Fruit fly (Drosophila melanogaster): ENCODE data around the gene CG9265.

CG9265 gene

DNA sequence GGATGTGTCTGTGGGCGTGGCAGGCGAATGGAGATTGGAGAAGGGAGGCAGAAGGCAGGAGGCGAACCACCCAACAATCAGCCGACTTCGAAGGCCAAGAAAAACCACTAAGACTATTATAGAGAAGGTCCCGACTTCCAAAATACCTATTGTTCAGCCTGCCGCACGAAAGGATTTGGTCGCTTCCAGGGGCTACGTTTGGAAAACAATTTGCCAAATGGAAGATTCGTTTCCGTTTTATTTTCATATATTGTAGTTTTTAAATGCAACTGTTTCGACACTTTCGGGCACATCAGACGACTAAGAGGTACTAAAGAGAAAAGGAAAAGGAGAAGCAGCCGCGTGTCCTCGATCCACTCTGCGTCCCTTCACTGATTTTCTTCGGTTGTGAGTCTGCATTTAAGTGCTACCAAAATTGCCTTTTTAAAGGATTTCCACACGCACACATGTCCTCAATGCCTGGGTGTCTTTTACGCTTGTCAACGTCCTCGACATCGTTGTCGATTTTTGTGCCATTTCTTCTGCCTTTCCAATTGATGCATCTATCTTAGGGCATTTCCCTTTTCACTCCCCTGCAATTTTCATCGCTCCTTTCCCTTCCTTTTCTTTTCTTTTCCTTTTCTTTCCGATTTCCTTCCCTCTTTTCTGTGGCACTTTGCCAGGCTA is 35.5 kb downstream of the CG9265 start:
- TF ChIP-seq usp (GFP tag; optimal IDR thresholded peaks at IDR 0.05): no peak
- TF ChIP-seq psq (optimal IDR thresholded peaks at IDR 0.05): no peak

- TF ChIP-seq CG8478 (optimal IDR thresholded peaks at IDR 0.05) (no peak), pan (optimal IDR thresholded peaks at IDR 0.05) (no peak), psq (optimal IDR thresholded peaks at IDR 0.05) (no peak), EcR (GFP tag; optimal IDR thresholded peaks at IDR 0.05) (no peak), Dll (optimal IDR thresholded peaks at IDR 0.05) (no peak), usp (GFP tag; optimal IDR thresholded peaks at IDR 0.05) (no peak)
Measured at dm6 chr2L:21034388-21034787, 36.9 kb downstream of the CG9265 start.

DNA sequence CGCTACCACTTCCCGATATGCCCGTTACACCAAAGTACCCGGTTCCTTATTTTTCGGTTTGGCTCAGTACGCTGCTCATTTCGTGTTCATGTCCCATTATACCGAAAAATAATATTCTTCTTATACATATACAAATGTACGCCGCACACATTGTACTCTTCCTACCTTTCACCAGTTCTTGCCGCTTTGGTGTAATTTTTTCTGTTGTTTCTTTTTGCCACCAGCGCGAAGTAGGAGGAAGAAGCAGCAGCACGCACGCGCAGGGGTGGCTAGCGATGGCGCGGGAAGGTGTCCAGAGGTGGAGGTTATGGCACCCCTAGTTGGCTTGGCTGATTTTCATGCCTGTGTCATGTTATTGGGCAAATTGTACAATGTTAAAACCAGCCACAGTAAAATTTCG is 38.0 kb downstream of the CG9265 start:
- no peak for TF ChIP-seq CG8478 (optimal IDR thresholded peaks at IDR 0.05)

dm6 chr2L:21030235-21030634 is 41.1 kb downstream of the CG9265 start:
- TF ChIP-seq pan (optimal IDR thresholded peaks at IDR 0.05) (no peak), Dll (optimal IDR thresholded peaks at IDR 0.05) (no peak), EcR (GFP tag; optimal IDR thresholded peaks at IDR 0.05) (no peak), usp (GFP tag; optimal IDR thresholded peaks at IDR 0.05) (no peak), CG8478 (optimal IDR thresholded peaks at IDR 0.05) (no peak), psq (optimal IDR thresholded peaks at IDR 0.05) (no peak)

DNA sequence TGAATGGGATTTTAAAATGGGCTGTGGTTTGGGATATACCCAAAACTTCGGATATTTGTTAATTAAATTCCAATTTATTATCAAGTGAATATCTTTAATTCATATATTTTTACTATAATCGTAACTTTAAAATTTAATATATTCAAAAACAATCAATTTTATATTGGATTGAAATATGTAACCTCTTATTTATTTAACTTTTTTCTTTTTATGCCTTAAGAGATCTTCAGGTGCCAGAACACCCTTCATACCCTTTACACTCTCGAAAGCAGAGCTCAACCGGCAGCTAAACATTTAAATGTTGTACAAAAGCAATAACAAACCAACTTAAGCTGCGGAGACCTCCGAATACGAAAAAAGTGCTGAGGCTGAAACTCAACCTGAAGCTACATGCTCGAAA is 41.6 kb downstream of the CG9265 start:
- no peak for TF ChIP-seq psq (optimal IDR thresholded peaks at IDR 0.05)

dm6 chr2L:21029154-21029553 is 42.1 kb downstream of the CG9265 start:
- no peak for TF ChIP-seq pan (optimal IDR thresholded peaks at IDR 0.05)
- TF ChIP-seq usp (GFP tag; optimal IDR thresholded peaks at IDR 0.05): no peak
- no peak for TF ChIP-seq CG8478 (optimal IDR thresholded peaks at IDR 0.05)
- no peak for TF ChIP-seq psq (optimal IDR thresholded peaks at IDR 0.05)
- no peak for TF ChIP-seq EcR (GFP tag; optimal IDR thresholded peaks at IDR 0.05)

dm6 chr2L:21026597-21026996 is 44.7 kb downstream of the CG9265 start:
- no peak for TF ChIP-seq usp (GFP tag; optimal IDR thresholded peaks at IDR 0.05)
- no peak for TF ChIP-seq EcR (GFP tag; optimal IDR thresholded peaks at IDR 0.05)
- TF ChIP-seq pan (optimal IDR thresholded peaks at IDR 0.05): no peak
- no peak for TF ChIP-seq Dll (optimal IDR thresholded peaks at IDR 0.05)

DNA sequence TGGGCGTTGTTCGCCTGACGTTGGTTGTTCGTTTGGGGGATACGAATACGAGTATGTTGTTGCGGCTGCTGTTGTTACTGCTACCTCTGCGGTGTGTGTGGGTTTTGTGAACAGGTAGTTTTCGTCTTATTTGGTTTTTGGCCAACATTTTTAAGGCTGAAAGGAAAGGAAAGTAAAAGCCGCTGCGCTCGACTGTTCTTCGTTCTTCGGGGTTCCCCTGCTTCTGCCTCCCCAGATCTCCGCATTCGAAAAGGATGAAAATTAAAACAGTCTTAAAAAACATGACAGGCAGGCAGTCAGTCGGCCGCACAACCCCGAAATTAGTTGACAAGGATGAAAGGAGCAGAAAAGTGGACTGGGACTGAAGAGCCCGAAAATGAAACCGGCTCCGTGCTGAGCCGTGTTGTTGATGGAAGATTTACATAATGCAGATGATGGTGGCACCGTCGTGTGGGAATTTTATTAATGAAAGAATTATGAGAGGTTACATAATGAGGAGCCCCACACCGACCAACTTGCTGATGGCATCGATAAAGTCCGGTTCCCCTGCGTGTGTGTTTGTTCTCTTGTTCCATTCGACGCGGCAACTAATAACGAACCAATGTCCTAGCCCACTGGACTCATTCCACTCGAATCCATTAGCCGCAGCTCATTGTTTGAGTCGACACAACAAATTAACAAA is 47.2 kb downstream of the CG9265 start:
- no peak for TF ChIP-seq CG8478 (optimal IDR thresholded peaks at IDR 0.05)
- TF ChIP-seq pan (optimal IDR thresholded peaks at IDR 0.05): no peak
- no peak for TF ChIP-seq Dll (optimal IDR thresholded peaks at IDR 0.05)
- no peak for TF ChIP-seq EcR (GFP tag; optimal IDR thresholded peaks at IDR 0.05)
- no peak for TF ChIP-seq psq (optimal IDR thresholded peaks at IDR 0.05)
- no peak for TF ChIP-seq usp (GFP tag; optimal IDR thresholded peaks at IDR 0.05)

DNA sequence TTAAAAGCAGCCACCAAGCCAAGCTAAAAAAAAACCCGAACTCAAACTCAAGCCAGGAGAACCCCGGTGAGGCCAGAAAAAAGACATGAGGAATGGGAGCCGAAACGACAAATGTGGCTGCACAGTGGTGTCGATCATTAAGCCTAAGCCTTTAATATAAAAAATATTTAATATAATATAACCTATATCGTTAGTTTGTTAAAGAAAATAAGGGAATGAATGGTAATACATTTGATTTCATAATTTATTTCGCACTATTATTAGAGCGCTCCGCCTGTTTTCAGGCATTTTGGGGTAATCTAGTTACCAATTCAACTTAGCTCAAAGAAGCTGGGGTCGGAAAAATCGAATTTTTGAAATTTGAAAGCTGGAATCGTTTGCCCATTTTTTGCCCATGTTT is 51.3 kb downstream of the CG9265 start:
- no peak for TF ChIP-seq CG8478 (optimal IDR thresholded peaks at IDR 0.05)
- no peak for TF ChIP-seq pan (optimal IDR thresholded peaks at IDR 0.05)
- no peak for TF ChIP-seq EcR (GFP tag; optimal IDR thresholded peaks at IDR 0.05)
- no peak for TF ChIP-seq psq (optimal IDR thresholded peaks at IDR 0.05)
- no peak for TF ChIP-seq usp (GFP tag; optimal IDR thresholded peaks at IDR 0.05)
- TF ChIP-seq Dll (optimal IDR thresholded peaks at IDR 0.05): no peak

- TF ChIP-seq EcR (GFP tag; optimal IDR thresholded peaks at IDR 0.05) (no peak), Dll (optimal IDR thresholded peaks at IDR 0.05) (no peak), CG8478 (optimal IDR thresholded peaks at IDR 0.05) (no peak), usp (GFP tag; optimal IDR thresholded peaks at IDR 0.05) (no peak), psq (optimal IDR thresholded peaks at IDR 0.05) (no peak), pan (optimal IDR thresholded peaks at IDR 0.05) (no peak)
Measured at dm6 chr2L:21018644-21019043, 52.7 kb downstream of the CG9265 start.

dm6 chr2L:21016168-21016567 is 55.1 kb downstream of the CG9265 start:
- no peak for TF ChIP-seq psq (optimal IDR thresholded peaks at IDR 0.05)
- no peak for TF ChIP-seq Dll (optimal IDR thresholded peaks at IDR 0.05)
- TF ChIP-seq CG8478 (optimal IDR thresholded peaks at IDR 0.05): no peak
- TF ChIP-seq usp (GFP tag; optimal IDR thresholded peaks at IDR 0.05): no peak
- no peak for TF ChIP-seq pan (optimal IDR thresholded peaks at IDR 0.05)
- TF ChIP-seq EcR (GFP tag; optimal IDR thresholded peaks at IDR 0.05): no peak

- no peak for TF ChIP-seq psq (optimal IDR thresholded peaks at IDR 0.05)
- no peak for TF ChIP-seq usp (GFP tag; optimal IDR thresholded peaks at IDR 0.05)
- no peak for TF ChIP-seq Dll (optimal IDR thresholded peaks at IDR 0.05)
- no peak for TF ChIP-seq CG8478 (optimal IDR thresholded peaks at IDR 0.05)
- TF ChIP-seq pan (optimal IDR thresholded peaks at IDR 0.05): no peak
- no peak for TF ChIP-seq EcR (GFP tag; optimal IDR thresholded peaks at IDR 0.05)
Measured at dm6 chr2L:21015505-21015904, 55.8 kb downstream of the CG9265 start.

DNA sequence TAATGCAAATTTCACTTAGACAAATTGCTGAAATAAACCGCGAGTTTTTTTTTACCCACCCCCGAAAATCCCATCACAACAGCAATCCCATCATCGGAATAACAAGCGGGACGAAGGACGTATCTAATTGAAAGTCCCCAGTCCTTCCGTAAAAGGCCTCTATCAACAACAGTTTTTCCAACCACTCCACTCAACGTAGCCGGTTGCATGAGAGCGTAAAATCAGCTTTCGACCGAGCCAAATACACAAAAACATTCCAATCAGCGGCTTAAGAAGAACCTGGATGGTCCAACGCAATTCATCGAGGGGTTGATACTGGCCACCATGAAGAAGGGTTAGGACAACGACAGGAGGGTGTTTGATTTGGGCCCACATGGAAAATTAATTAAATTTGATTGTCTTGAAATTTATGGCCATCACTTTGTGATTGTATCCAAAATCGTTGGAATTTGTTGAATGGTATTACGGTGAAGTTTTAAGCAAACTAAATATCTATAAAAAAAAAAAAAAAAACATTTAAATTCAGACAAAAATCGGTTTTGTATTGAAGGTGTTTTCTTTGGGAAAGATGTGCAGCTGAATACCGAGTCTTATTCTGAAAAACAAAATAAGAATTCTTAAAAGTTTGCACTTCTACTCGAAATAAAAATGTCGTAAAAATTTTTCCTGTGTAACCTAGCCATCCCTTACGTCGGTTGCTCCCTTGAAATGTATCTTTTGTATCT is 56.6 kb downstream of the CG9265 start:
- TF ChIP-seq pan (optimal IDR thresholded peaks at IDR 0.05) (no peak), EcR (GFP tag; optimal IDR thresholded peaks at IDR 0.05) (peak in 1 of 2 experiments; percentile 25)
